Fruit fly (Drosophila melanogaster): ENCODE data around the gene Fic.

Gene Fic

DNA sequence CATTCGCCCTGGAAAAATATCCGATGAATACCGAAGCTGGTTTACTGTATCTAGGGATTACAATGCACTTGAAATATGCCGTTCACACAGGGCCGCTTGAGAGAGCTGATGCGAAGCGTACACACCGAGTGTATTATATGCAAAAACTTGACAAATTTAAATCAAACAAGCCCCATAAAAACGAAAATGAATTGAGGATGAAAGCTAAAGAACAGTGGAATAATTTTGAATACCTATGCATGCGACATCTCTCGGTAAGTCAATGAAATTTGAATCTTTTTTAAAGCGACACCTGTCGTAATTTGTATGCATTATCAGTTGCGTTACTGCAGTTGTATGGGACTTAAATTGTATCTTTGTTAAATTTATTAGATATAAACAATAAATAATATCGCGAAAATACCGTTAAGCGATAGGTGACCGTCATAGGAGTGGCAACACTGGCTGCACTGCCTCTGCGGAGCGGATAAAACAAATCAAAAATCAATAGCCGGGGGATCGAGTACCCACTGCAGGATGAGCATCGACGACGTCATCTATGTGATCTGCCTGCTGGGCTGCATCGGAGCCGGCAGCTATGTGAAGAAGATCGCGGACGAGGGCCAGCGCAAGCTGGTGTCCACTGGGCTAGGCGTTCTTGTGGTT is 31.9 kb downstream of the Fic start, which contains the start of gene frj (continued):
- TF ChIP-seq fd85E (GFP tag; optimal IDR thresholded peaks at IDR 0.05) (no peak), cyc (GFP tag; optimal IDR thresholded peaks at IDR 0.05) (peak; percentile 73), fkh (GFP tag; optimal IDR thresholded peaks at IDR 0.05) (no peak), CG10669 (GFP tag; optimal IDR thresholded peaks at IDR 0.05) (peak; percentile 36), CG6854 (GFP tag; optimal IDR thresholded peaks at IDR 0.05) (no peak), eg (GFP tag; IDR thresholded peaks at IDR 0.05) (no peak), CG8319 (GFP tag; optimal IDR thresholded peaks at IDR 0.05) (peak; percentile 7), acj6 (GFP tag; optimal IDR thresholded peaks at IDR 0.05) (peak; percentile 60), Hr39 (GFP tag; optimal IDR thresholded peaks at IDR 0.05) (peak; percentile 67), Sox15 (GFP tag; optimal IDR thresholded peaks at IDR 0.05) (peak; percentile 64), Sox14 (GFP tag; optimal IDR thresholded peaks at IDR 0.05) (peak; percentile 55), Eip93F (GFP tag; optimal IDR thresholded peaks at IDR 0.05) (no peak), CG10631 (GFP tag; optimal IDR thresholded peaks at IDR 0.05) (no peak), CG8119 (GFP tag; IDR thresholded peaks at IDR 0.05) (no peak), CG6792 (GFP tag; optimal IDR thresholded peaks at IDR 0.05) (peak; percentile 7), pdm3 (GFP tag; optimal IDR thresholded peaks at IDR 0.05) (peak; percentile 63), CG6163 (GFP tag; IDR thresholded peaks at IDR 0.05) (peak; percentile 52), CG16779 (tag; optimal IDR thresholded peaks at IDR 0.05) (no peak), esn (GFP tag; optimal IDR thresholded peaks at IDR 0.05) (peak; percentile 59), CG15336 (GFP tag; IDR thresholded peaks at IDR 0.05) (peak; percentile 45; the same call in 1 of the 2 replicates), dac (GFP tag; optimal IDR thresholded peaks at IDR 0.05) (peak; percentile 10), CG4318 (GFP tag; optimal IDR thresholded peaks at IDR 0.05) (no peak), Hr38 (GFP tag; optimal IDR thresholded peaks at IDR 0.05) (no peak), CG6276 (GFP tag; optimal IDR thresholded peaks at IDR 0.05) (no peak), CG8632 (GFP tag; optimal IDR thresholded peaks at IDR 0.05) (peak; percentile 10), Eip78C (GFP tag) (peak; percentile 85), vri (GFP tag; optimal IDR thresholded peaks at IDR 0.05) (no peak), CG9139 (GFP tag; optimal IDR thresholded peaks at IDR 0.05) (no peak), OdsH (GFP tag; optimal IDR thresholded peaks at IDR 0.05) (peak; percentile 66), CG11294 (GFP tag; IDR thresholded peaks at IDR 0.05) (no peak; the same call in 1 of the 2 replicates), CG7368 (GFP tag; optimal IDR thresholded peaks at IDR 0.05) (no peak), Sox102F (GFP tag; optimal IDR thresholded peaks at IDR 0.05) (no peak), CG11762 (GFP tag; optimal IDR thresholded peaks at IDR 0.05; ENCODE audit: insufficient read depth) (peak; percentile 36), Eip75B (GFP tag; optimal IDR thresholded peaks at IDR 0.05) (peak; percentile 44)

DNA sequence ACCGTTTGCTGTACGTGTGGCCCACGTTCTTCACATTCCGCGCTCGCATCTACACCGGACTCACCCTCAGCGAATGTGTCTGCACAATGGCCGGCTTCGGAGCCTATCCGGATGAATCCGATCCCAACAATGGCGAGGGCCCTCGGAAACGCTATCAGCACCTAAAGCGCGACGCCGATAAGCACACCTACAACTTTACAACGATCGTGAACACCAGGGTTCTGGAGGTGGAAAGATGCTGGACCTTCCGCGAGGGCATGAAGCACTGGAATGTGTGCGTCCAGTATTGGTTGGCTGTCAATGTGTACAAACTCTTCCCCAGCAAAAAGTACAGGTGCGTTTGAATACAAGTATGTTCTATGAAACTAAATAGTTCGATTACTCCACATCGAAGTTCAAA is 33.4 kb downstream of the Fic start:
- TF ChIP-seq svp (GFP tag) (peak; percentile 97), Ets21C (GFP tag; optimal IDR thresholded peaks at IDR 0.05) (no peak), Sox14 (GFP tag; optimal IDR thresholded peaks at IDR 0.05) (peak; percentile 24)

DNA sequence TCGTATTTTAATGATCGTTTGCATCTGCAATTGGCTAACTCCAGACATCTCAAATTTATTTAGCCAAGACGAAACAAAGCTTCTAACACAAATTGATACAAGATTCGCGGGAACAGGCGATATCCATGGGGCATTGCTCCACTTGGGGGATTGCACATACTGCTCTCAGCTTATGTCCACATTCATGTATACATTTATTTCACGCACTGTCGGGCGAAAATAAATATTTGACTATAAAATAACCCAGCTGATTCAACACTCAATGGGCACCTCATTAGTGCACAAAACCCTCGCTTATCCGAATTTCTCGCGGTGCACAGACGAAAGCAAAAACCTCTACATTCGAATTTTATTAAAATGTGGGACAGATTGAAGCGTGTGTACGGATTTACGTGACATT is 37.4 kb downstream of the Fic start:
- TF ChIP-seq CG32006 (GFP tag; optimal IDR thresholded peaks at IDR 0.05) (no peak), Hr4 (GFP tag; optimal IDR thresholded peaks at IDR 0.05) (no peak), fkh (GFP tag; optimal IDR thresholded peaks at IDR 0.05) (peak; percentile 70), CG3032 (tag; optimal IDR thresholded peaks at IDR 0.05) (no peak), CG3919 (GFP tag; optimal IDR thresholded peaks at IDR 0.05) (peak; percentile 2), CG8632 (GFP tag; optimal IDR thresholded peaks at IDR 0.05) (no peak), vri (GFP tag; optimal IDR thresholded peaks at IDR 0.05) (peak; percentile 38), esn (GFP tag; optimal IDR thresholded peaks at IDR 0.05) (peak; percentile 14), svp (GFP tag) (peak; percentile 59), CG15336 (GFP tag; IDR thresholded peaks at IDR 0.05) (no peak), CG11294 (GFP tag; IDR thresholded peaks at IDR 0.05) (no peak), CG6163 (GFP tag; IDR thresholded peaks at IDR 0.05) (no peak), Met (GFP tag; optimal IDR thresholded peaks at IDR 0.05) (peak; percentile 9), Eip78C (GFP tag) (peak; percentile 68)
